Worm (Caenorhabditis elegans) whole organism, early embryonic: Measurements from ENCODE around the gene rpt-4.

ENCODE experiments used
- F13C5.2 ChIP-seq: sonication (generic microtip); optimal IDR thresholded peaks from 2 replicates; lab custom pipeline; 2017; ENCODE audit warnings: mild to moderate bottlenecking, missing genetic modification characterization, inconsistent platforms, missing compliant biosample characterization
- aly-1 ChIP-seq: sonication (generic microtip); optimal IDR thresholded peaks from 2 replicates; lab custom pipeline; 2016; ENCODE audit warnings: missing genetic modification characterization, missing compliant biosample characterization
- ama-1 ChIP-seq: fragments of 150-350 bp; optimal IDR thresholded peaks from 2 replicates; lab custom pipeline; 2014
- ceh-13 ChIP-seq: fragments of 200-800 bp; sonication (Bioruptor generic); optimal IDR thresholded peaks from 2 replicates; lab custom pipeline; 2018; ENCODE audit warnings: mild to moderate bottlenecking, missing genetic modification characterization, missing compliant biosample characterization
- ceh-36 ChIP-seq: sonication (generic microtip); optimal IDR thresholded peaks from 2 replicates; lab custom pipeline; 2016; ENCODE audit warnings: missing genetic modification characterization, inconsistent platforms, missing compliant biosample characterization
- flt-1 ChIP-seq: fragments of 200-800 bp; sonication (Bioruptor generic); IDR thresholded peaks from 2 replicates; pipeline ENCODE4 v1.3.6; 2022; ENCODE audit warnings: missing genetic modification characterization, missing compliant biosample characterization
- hmbx-1 ChIP-seq: sonication (generic microtip); optimal IDR thresholded peaks from 2 replicates; lab custom pipeline; 2016; ENCODE audit warnings: mild to moderate bottlenecking, missing genetic modification characterization, missing compliant biosample characterization
- hmg-4 ChIP-seq: fragments of 200-800 bp; sonication (Bioruptor generic); optimal IDR thresholded peaks from 2 replicates; lab custom pipeline; 2018; ENCODE audit warnings: mild to moderate bottlenecking, missing genetic modification characterization, missing compliant biosample characterization
- pes-1 ChIP-seq: fragments of 200-800 bp; sonication (Bioruptor generic); IDR thresholded peaks from 2 replicates; pipeline ENCODE4 v1.3.6; 2022; ENCODE audit warnings: missing genetic modification reagents, missing genetic modification characterization, missing compliant biosample characterization
- sea-1 ChIP-seq: fragments of 200-800 bp; sonication (Bioruptor generic); conservative IDR thresholded peaks from 2 replicates; pipeline ENCODE4 v1.3.6; 2022; ENCODE audit warnings: missing genetic modification characterization, missing compliant biosample characterization
- tbx-11 ChIP-seq: fragments of 200-800 bp; sonication (Bioruptor generic); IDR thresholded peaks from 2 replicates; pipeline ENCODE4 v1.3.6; 2022; ENCODE audit warnings: missing genetic modification characterization, missing compliant biosample characterization
- tbx-37 ChIP-seq: fragments of 200-800 bp; sonication (Bioruptor generic); conservative IDR thresholded peaks from 2 replicates; pipeline ENCODE4 v1.3.6; 2022; ENCODE audit warnings: missing genetic modification reagents, missing genetic modification characterization, missing compliant biosample characterization

ce11 chrII:18787-19186 lies 27.2 kb downstream of the rpt-4 start:
- TF ChIP-seq ceh-36 (tag; lab: Kevin White, UChicago), result no peak
- no peak for TF ChIP-seq pes-1
- peak; percentile 56 for TF ChIP-seq F13C5.2 (tag; lab: Kevin White, UChicago)
- TF ChIP-seq ama-1 (lab: Kevin White, UChicago), result no peak
- no peak for TF ChIP-seq flt-1 (GFP tag; lab: Robert Waterston, UW)
- TF ChIP-seq sea-1 (GFP tag; lab: Robert Waterston, UW), result peak; percentile 49; the same call in 1 of the 2 replicates
- TF ChIP-seq hmg-4 (GFP tag; lab: Kevin White, UChicago), result peak; percentile 83
- no peak for TF ChIP-seq aly-1 (tag; lab: Kevin White, UChicago)
- TF ChIP-seq tbx-37 (GFP tag; lab: Robert Waterston, UW), result no peak; the same call in 1 of the 2 replicates
- TF ChIP-seq hmbx-1 (tag; lab: Kevin White, UChicago), result no peak
- peak; percentile 20; the same call in 1 of the 2 replicates for TF ChIP-seq tbx-11 (GFP tag; lab: Robert Waterston, UW)
- TF ChIP-seq ceh-13 (GFP tag; lab: Kevin White, UChicago), result no peak
